Worm (Caenorhabditis elegans) whole organism, late embryonic: Measurements from ENCODE around the gene lips-6.

Experiments
- hlh-13 ChIP-seq: fragments of 200-800 bp; sonication (Bioruptor generic); optimal IDR thresholded peaks from 2 replicates; lab custom pipeline; 2018; ENCODE audit warnings: mild to moderate bottlenecking, missing genetic modification characterization, missing compliant biosample characterization
- nhr-232 ChIP-seq: sonication (generic microtip); optimal IDR thresholded peaks from 2 replicates; lab custom pipeline; 2016; ENCODE audit warnings: missing genetic modification characterization, missing compliant biosample characterization
- syd-9 ChIP-seq: sonication (generic microtip); optimal IDR thresholded peaks from 2 replicates; lab custom pipeline; 2016; ENCODE audit warnings: mild to moderate bottlenecking, missing genetic modification characterization, moderate library complexity, missing compliant biosample characterization

DNA sequence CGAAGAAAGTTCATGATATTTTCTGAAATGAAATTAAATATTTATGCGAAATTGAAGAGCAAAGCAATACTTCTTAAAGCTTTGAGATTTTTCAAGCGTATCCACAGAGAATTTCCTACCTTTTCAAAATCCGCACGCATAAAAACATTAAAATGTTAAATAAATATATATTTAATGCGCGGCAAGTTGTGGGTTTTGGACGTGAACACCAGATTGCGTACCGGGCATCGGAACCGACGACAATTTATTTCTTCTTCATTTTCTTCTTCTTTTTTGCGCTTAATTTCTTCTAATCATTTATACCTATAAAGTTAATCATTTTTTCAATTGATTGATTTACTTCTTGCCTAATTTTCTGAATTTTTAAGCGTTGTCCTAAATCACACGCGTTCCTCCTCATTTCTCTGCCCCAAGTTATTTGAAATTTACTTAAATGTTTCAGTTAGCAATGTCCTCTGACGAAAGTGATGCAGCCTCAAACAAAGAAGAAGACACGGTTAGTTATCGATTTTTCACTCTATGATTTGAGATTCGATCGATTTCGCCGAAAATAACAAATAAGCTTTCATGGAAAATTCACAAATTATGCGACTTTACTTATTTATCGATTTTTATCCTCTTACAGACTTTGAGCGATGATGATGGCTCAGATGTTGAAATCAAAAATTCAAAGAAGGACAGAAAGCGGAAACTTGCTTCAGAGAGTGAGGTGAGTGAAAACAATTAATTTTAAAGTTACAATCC lies 35.7 kb upstream of the lips-6 start, which contains the start of the genes bre-5 and spt-5:
- TF ChIP-seq syd-9 (tag; lab: Kevin White, UChicago): no peak
- TF ChIP-seq nhr-232 (tag; lab: Kevin White, UChicago): no peak
- TF ChIP-seq hlh-13 (GFP tag; lab: Kevin White, UChicago): no peak
